Fruit fly (Drosophila melanogaster) whole organism, embryonic: Measurements from ENCODE around the gene trus.

ENCODE experiments used
- Atf3 ChIP-seq: fragments of 200-800 bp; sonication (Bioruptor generic); optimal IDR thresholded peaks from 3 replicates; lab custom pipeline; 2016; ENCODE audit warnings: missing biosample characterization, missing genetic modification characterization
- Bgb ChIP-seq: fragments of 200-800 bp; sonication (Bioruptor generic); IDR thresholded peaks from 2 replicates; pipeline ENCODE4 v1.3.6; 2022; ENCODE audit warnings: missing biosample characterization, missing genetic modification characterization; ENCODE audit not compliant: partially characterized antibody
- CG10462 ChIP-seq: fragments of 200-800 bp; sonication (Bioruptor generic); optimal IDR thresholded peaks from 2 replicates; lab custom pipeline; 2016; ENCODE audit warnings: missing biosample characterization, missing genetic modification characterization
- CG10654 ChIP-seq: fragments of 200-800 bp; sonication (Bioruptor generic); optimal IDR thresholded peaks from 2 replicates; lab custom pipeline; 2016; ENCODE audit warnings: missing biosample characterization, missing genetic modification characterization
- CG10979 ChIP-seq: fragments of 200-800 bp; sonication (Bioruptor generic); optimal IDR thresholded peaks from 2 replicates; lab custom pipeline; 2018; ENCODE audit warnings: missing biosample characterization, mild to moderate bottlenecking, missing genetic modification characterization, moderate library complexity
- CG12299 ChIP-seq: fragments of 200-800 bp; sonication (Bioruptor generic); optimal IDR thresholded peaks from 2 replicates; lab custom pipeline; 2018; ENCODE audit warnings: missing biosample characterization, mild to moderate bottlenecking, missing genetic modification characterization
- CG12769 ChIP-seq: fragments of 200-800 bp; sonication (Bioruptor generic); optimal IDR thresholded peaks from 2 replicates; lab custom pipeline; 2019; ENCODE audit warnings: missing biosample characterization, mild to moderate bottlenecking, missing genetic modification characterization, moderate library complexity
- CG1602 ChIP-seq: fragments of 200-800 bp; sonication (Bioruptor generic); optimal IDR thresholded peaks from 3 replicates; lab custom pipeline; 2016; ENCODE audit warnings: missing biosample characterization, missing genetic modification characterization
- CG16813 ChIP-seq: fragments of 200-800 bp; sonication (Bioruptor generic); IDR thresholded peaks from 3 replicates; pipeline ENCODE4 v1.3.6; 2022; ENCODE audit warnings: missing biosample characterization, missing genetic modification characterization; ENCODE audit not compliant: partially characterized antibody
- CG17186 ChIP-seq: fragments of 200-800 bp; sonication (Bioruptor generic); optimal IDR thresholded peaks from 3 replicates; lab custom pipeline; 2017; ENCODE audit warnings: missing biosample characterization, missing genetic modification reagents, missing genetic modification characterization
- CG2712 ChIP-seq: fragments of 200-800 bp; optimal IDR thresholded peaks from 3 replicates; lab custom pipeline; 2019; ENCODE audit warnings: missing biosample characterization, mild to moderate bottlenecking, missing genetic modification characterization, moderate library complexity
- CG2889 ChIP-seq: fragments of 200-800 bp; sonication (Bioruptor generic); IDR thresholded peaks from 3 replicates; pipeline ENCODE4 v1.3.6; 2022; ENCODE audit warnings: missing biosample characterization, missing genetic modification characterization
- CG33213 ChIP-seq: fragments of 200-800 bp; sonication (Bioruptor generic); optimal IDR thresholded peaks from 3 replicates; lab custom pipeline; 2016; ENCODE audit warnings: missing biosample characterization, missing genetic modification characterization
- CG4424 ChIP-seq: fragments of 200-800 bp; sonication (Bioruptor generic); optimal IDR thresholded peaks from 3 replicates; lab custom pipeline; 2016; ENCODE audit warnings: missing biosample characterization, missing genetic modification characterization
- CG5245 ChIP-seq: fragments of 200-800 bp; sonication (Bioruptor generic); optimal IDR thresholded peaks from 3 replicates; lab custom pipeline; 2016; ENCODE audit warnings: missing biosample characterization, missing genetic modification characterization
- CG6683 ChIP-seq: fragments of 200-800 bp; sonication (Bioruptor generic); optimal IDR thresholded peaks from 2 replicates; lab custom pipeline; 2017; ENCODE audit warnings: missing biosample characterization, mild to moderate bottlenecking, missing genetic modification characterization, missing genetic modification reagents
- CG7786 ChIP-seq: fragments of 200-800 bp; sonication (Bioruptor generic); optimal IDR thresholded peaks from 2 replicates; lab custom pipeline; 2016; ENCODE audit warnings: missing biosample characterization, missing genetic modification characterization
- CG7987 ChIP-seq: fragments of 200-800 bp; sonication (Bioruptor generic); optimal IDR thresholded peaks from 2 replicates; lab custom pipeline; 2018; ENCODE audit warnings: missing biosample characterization, mild to moderate bottlenecking, missing genetic modification characterization, moderate library complexity
- GATAe ChIP-seq: fragments of 200-800 bp; sonication (Bioruptor generic); conservative IDR thresholded peaks from 2 replicates; pipeline ENCODE4 v1.3.6; 2022; ENCODE audit warnings: missing biosample characterization, missing genetic modification characterization
- Lpt ChIP-seq: fragments of >200 bp; optimal IDR thresholded peaks from 2 replicates; lab custom pipeline; 2018; ENCODE audit warnings: missing biosample characterization, missing genetic modification characterization
- NFAT ChIP-seq: fragments of 200-800 bp; sonication (Bioruptor generic); IDR thresholded peaks from 2 replicates; pipeline ENCODE4 v1.3.6; 2022; ENCODE audit warnings: missing biosample characterization, missing genetic modification characterization
- NK7.1 ChIP-seq: fragments of 200-800 bp; sonication (Bioruptor generic); optimal IDR thresholded peaks from 3 replicates; lab custom pipeline; 2016; ENCODE audit warnings: missing biosample characterization, missing genetic modification characterization
- Neu2 ChIP-seq: fragments of 200-800 bp; sonication (Bioruptor generic); optimal IDR thresholded peaks from 3 replicates; lab custom pipeline; 2016; ENCODE audit warnings: missing biosample characterization, missing genetic modification characterization, borderline replicate concordance
- Oli ChIP-seq: fragments of 200-800 bp; sonication (Bioruptor generic); optimal IDR thresholded peaks from 2 replicates; lab custom pipeline; 2018; ENCODE audit warnings: missing biosample characterization, mild to moderate bottlenecking, missing genetic modification characterization, moderate library complexity
- Opbp ChIP-seq: fragments of 200-800 bp; sonication (Bioruptor generic); IDR thresholded peaks from 3 replicates; pipeline ENCODE4 v1.3.6; 2022; ENCODE audit warnings: missing biosample characterization, missing genetic modification characterization; ENCODE audit not compliant: partially characterized antibody
- Scr ChIP-seq: fragments of 200-800 bp; sonication (Bioruptor generic); IDR thresholded peaks from 2 replicates; pipeline ENCODE4 v1.3.6; 2022; ENCODE audit warnings: missing biosample characterization, missing genetic modification characterization; ENCODE audit not compliant: partially characterized antibody
- Usf ChIP-seq: fragments of 200-800 bp; sonication (Bioruptor generic); optimal IDR thresholded peaks from 2 replicates; lab custom pipeline; 2017; ENCODE audit warnings: missing genotype, missing biosample characterization, missing genetic modification characterization
- caup ChIP-seq: fragments of 200-800 bp; sonication (Bioruptor generic); optimal IDR thresholded peaks from 3 replicates; lab custom pipeline; 2017; ENCODE audit warnings: missing biosample characterization, mild to moderate bottlenecking, missing genetic modification characterization, moderate library complexity; ENCODE audit not compliant: severe bottlenecking
- cg ChIP-seq: fragments of 200-800 bp; sonication (Bioruptor generic); optimal IDR thresholded peaks from 3 replicates; lab custom pipeline; 2019; ENCODE audit warnings: missing biosample characterization, mild to moderate bottlenecking, missing genetic modification characterization, moderate library complexity
- chinmo ChIP-seq: fragments of 200-800 bp; sonication (Bioruptor generic); IDR thresholded peaks from 4 replicates; pipeline ENCODE4 v1.3.6; 2022; ENCODE audit warnings: missing biosample characterization, missing genetic modification characterization; ENCODE audit not compliant: partially characterized antibody
- chm ChIP-seq: fragments of 200-800 bp; sonication (Bioruptor generic); IDR thresholded peaks from 2 replicates; pipeline ENCODE4 v1.3.6; 2022; ENCODE audit warnings: missing biosample characterization, missing genetic modification characterization
- cwo ChIP-seq: fragments of 200-800 bp; sonication (Bioruptor generic); optimal IDR thresholded peaks from 3 replicates; lab custom pipeline; 2017; ENCODE audit warnings: missing biosample characterization, missing genetic modification characterization, mild to moderate bottlenecking, moderate library complexity, missing genetic modification reagents
- dmrt11E ChIP-seq: fragments of 200-800 bp; sonication (Bioruptor generic); optimal IDR thresholded peaks from 3 replicates; lab custom pipeline; 2018; ENCODE audit warnings: missing biosample characterization, mild to moderate bottlenecking, missing genetic modification characterization, moderate library complexity
- fd102C ChIP-seq: fragments of 200-800 bp; sonication (Bioruptor generic); optimal IDR thresholded peaks from 2 replicates; lab custom pipeline; 2018; ENCODE audit warnings: missing biosample characterization, mild to moderate bottlenecking, missing genetic modification characterization, moderate library complexity
- fd96Cb ChIP-seq: fragments of 200-800 bp; sonication (Bioruptor generic); optimal IDR thresholded peaks from 2 replicates; lab custom pipeline; 2018; ENCODE audit warnings: missing biosample characterization, mild to moderate bottlenecking, missing genetic modification characterization, moderate library complexity
- inv ChIP-seq: fragments of 200-800 bp; sonication (Bioruptor generic); IDR thresholded peaks from 2 replicates; pipeline ENCODE4 v1.3.6; 2022; ENCODE audit warnings: missing biosample characterization, missing genetic modification characterization; ENCODE audit not compliant: partially characterized antibody
- knrl ChIP-seq: fragments of 200-800 bp; sonication (Bioruptor generic); IDR thresholded peaks from 3 replicates; pipeline ENCODE4 v1.3.6; 2022; ENCODE audit warnings: missing biosample characterization, missing genetic modification characterization; ENCODE audit not compliant: partially characterized antibody
- lab ChIP-seq: fragments of 200-800 bp; sonication (Bioruptor generic); optimal IDR thresholded peaks from 3 replicates; lab custom pipeline; 2017; ENCODE audit warnings: missing biosample characterization, missing genetic modification characterization, mild to moderate bottlenecking, moderate library complexity, missing genetic modification reagents
- nerfin-1 ChIP-seq: fragments of 200-800 bp; sonication (Bioruptor generic); optimal IDR thresholded peaks from 3 replicates; lab custom pipeline; 2019; ENCODE audit warnings: missing biosample characterization, mild to moderate bottlenecking, missing genetic modification characterization, moderate library complexity
- pzg ChIP-seq: fragments of 200-800 bp; sonication (Bioruptor generic); optimal IDR thresholded peaks from 3 replicates; lab custom pipeline; 2018; ENCODE audit warnings: missing biosample characterization, mild to moderate bottlenecking, missing genetic modification characterization, moderate library complexity
- row ChIP-seq: fragments of 200-800 bp; sonication (Bioruptor generic); IDR thresholded peaks from 3 replicates; pipeline ENCODE4 v1.3.6; 2022; ENCODE audit warnings: missing biosample characterization, missing genetic modification characterization
- salm ChIP-seq: fragments of 200-800 bp; sonication (Bioruptor generic); optimal IDR thresholded peaks from 2 replicates; lab custom pipeline; 2018; ENCODE audit warnings: missing biosample characterization, mild to moderate bottlenecking, missing genetic modification characterization
- sens ChIP-seq: fragments of 200-800 bp; sonication (Bioruptor generic); peaks from one replicate; lab custom pipeline; 2016; ENCODE audit warnings: missing biosample characterization, missing genetic modification characterization
- sima ChIP-seq: fragments of 200-800 bp; sonication (Bioruptor generic); optimal IDR thresholded peaks from 2 replicates; lab custom pipeline; 2016; ENCODE audit warnings: missing biosample characterization, missing genetic modification characterization
- sob ChIP-seq: fragments of 200-800 bp; sonication (Bioruptor generic); IDR thresholded peaks from 2 replicates; pipeline ENCODE4 v1.3.6; 2022; ENCODE audit warnings: missing biosample characterization, missing genetic modification characterization
- sr ChIP-seq: fragments of 200-800 bp; sonication (Bioruptor generic); IDR thresholded peaks from 3 replicates; pipeline ENCODE4 v1.3.6; 2022; ENCODE audit warnings: missing biosample characterization, missing genetic modification characterization
- tgo ChIP-seq: fragments of 200-800 bp; sonication (Bioruptor generic); IDR thresholded peaks from 3 replicates; pipeline ENCODE4 v1.3.6; 2022; ENCODE audit warnings: missing biosample characterization, missing genetic modification characterization
- tna ChIP-seq: fragments of 200-800 bp; sonication (Bioruptor generic); IDR thresholded peaks from 2 replicates; pipeline ENCODE4 v1.3.6; 2022; ENCODE audit warnings: missing biosample characterization, missing genetic modification characterization; ENCODE audit not compliant: partially characterized antibody
- usp ChIP-seq: fragments of >200 bp; optimal IDR thresholded peaks from 2 replicates; lab custom pipeline; 2017; ENCODE audit warnings: missing biosample characterization, missing genetic modification characterization
- zf30C ChIP-seq: fragments of 200-800 bp; sonication (Bioruptor generic); optimal IDR thresholded peaks from 3 replicates; lab custom pipeline; 2018; ENCODE audit warnings: missing biosample characterization, mild to moderate bottlenecking, missing genetic modification characterization

Gene trus

dm6 chr3R:12426310-12426653, 30.1 kb upstream of the trus start, which contains the start of gene NANS (continued):
- 0 out of 2 replicates have a peak, but pooled peaks have one; percentile 4 for TF ChIP-seq inv (GFP tag; lab: Robert Waterston, UW)
- no peak for TF ChIP-seq dmrt11E (tag; lab: Kevin White, UChicago)
- TF ChIP-seq fd102C = no peak
- TF ChIP-seq fd96Cb (tag; lab: Kevin White, UChicago) = no peak
- TF ChIP-seq lab (GFP tag; lab: Kevin White, UChicago) = no peak
- TF ChIP-seq Neu2 (GFP tag; lab: Kevin White, UChicago) = no peak
- TF ChIP-seq sr = no peak
- TF ChIP-seq CG10462 (GFP tag; lab: Kevin White, UChicago) = no peak
- no peak for TF ChIP-seq NK7.1
- TF ChIP-seq CG12299 (tag; lab: Kevin White, UChicago) = no peak
- TF ChIP-seq pzg (GFP tag; lab: Kevin White, UChicago) = no peak
- no peak for TF ChIP-seq CG17186 (GFP tag; lab: Kevin White, UChicago)
- no peak for TF ChIP-seq chm (GFP tag; lab: Robert Waterston, UW)
- TF ChIP-seq Oli (tag; lab: Kevin White, UChicago) = no peak
- peak; percentile 47; the same call in 1 of the 2 replicates for TF ChIP-seq Scr (GFP tag; lab: Robert Waterston, UW)
- no peak for TF ChIP-seq Bgb (GFP tag; lab: Robert Waterston, UW)
- 0 out of 2 replicates have a peak, but pooled peaks have one; percentile 31 for TF ChIP-seq tna
- no peak for TF ChIP-seq CG33213 (GFP tag; lab: Kevin White, UChicago)
- TF ChIP-seq CG5245 (GFP tag; lab: Kevin White, UChicago) = no peak
- TF ChIP-seq chinmo (GFP tag; lab: Robert Waterston, UW) = 0 out of 4 replicates have a peak, but pooled peaks have one; percentile 64

dm6 chr3R:12429120-12429610, 27.2 kb upstream of the trus start, which contains the start of the genes CG5641 and CG5245:
TSS of gene CG5641 (minus strand) at chr3R:12429282.
TSS of gene CG5245 (plus strand) at chr3R:12429560.
- TF ChIP-seq Atf3 (GFP tag; lab: Kevin White, UChicago) (no peak), CG10654 (no peak), sens (GFP tag; lab: Kevin White, UChicago) (peak; percentile 34), CG10979 (no peak), CG7987 (GFP tag; lab: Kevin White, UChicago) (no peak), CG2712 (tag; lab: Kevin White, UChicago) (no peak), usp (no peak), CG4424 (no peak), nerfin-1 (tag; lab: Kevin White, UChicago) (peak; percentile 58), sima (no peak), sob (no peak), zf30C (GFP tag; lab: Kevin White, UChicago) (no peak), knrl (GFP tag; lab: Robert Waterston, UW) (no peak), Usf (GFP tag; lab: Kevin White, UChicago) (no peak), cg (GFP tag; lab: Kevin White, UChicago) (no peak), CG16813 (GFP tag; lab: Robert Waterston, UW) (no peak), salm (tag; lab: Kevin White, UChicago) (no peak), cwo (no peak), GATAe (GFP tag; lab: Robert Waterston, UW) (no peak), CG7786 (GFP tag; lab: Kevin White, UChicago) (no peak), row (GFP tag; lab: Robert Waterston, UW) (peak; percentile 40; the same call in 2 of the 3 replicates), Lpt (GFP tag; lab: Kevin White, UChicago) (no peak), CG1602 (GFP tag; lab: Kevin White, UChicago) (no peak), tgo (GFP tag; lab: Robert Waterston, UW) (no peak), CG6683 (GFP tag; lab: Kevin White, UChicago) (no peak), caup (GFP tag; lab: Kevin White, UChicago) (no peak), Opbp (GFP tag; lab: Robert Waterston, UW) (0 out of 3 replicates have a peak, but pooled peaks have one; percentile 12), NFAT (no peak), CG2889 (GFP tag; lab: Robert Waterston, UW) (no peak), CG12769 (tag; lab: Kevin White, UChicago) (no peak)
